Fruit fly (Drosophila melanogaster) whole organism, pupa: ENCODE results near the gene CG7988.

Experiments used
- CG10348 ChIP-seq: fragments of 200-800 bp; sonication (Bioruptor generic); IDR thresholded peaks from 2 replicates; pipeline ENCODE4 v1.3.6; 2022; ENCODE audit warnings: missing biosample characterization, missing genetic modification characterization
- CG12605 ChIP-seq: fragments of 200-800 bp; sonication (Bioruptor generic); IDR thresholded peaks from 2 replicates; pipeline ENCODE4 v1.3.6; 2022; ENCODE audit warnings: missing biosample characterization, missing genetic modification characterization
- CG13204 ChIP-seq: fragments of 200-800 bp; sonication (Bioruptor generic); optimal IDR thresholded peaks from 2 replicates; lab custom pipeline; 2018; ENCODE audit warnings: missing biosample characterization, mild to moderate bottlenecking, missing genetic modification characterization, moderate library complexity
- CG14655 ChIP-seq: fragments of 200-800 bp; sonication (Bioruptor generic); optimal IDR thresholded peaks from 3 replicates; lab custom pipeline; 2017; ENCODE audit warnings: mild to moderate bottlenecking, missing biosample characterization, missing genetic modification reagents, missing genetic modification characterization
- CG15710 ChIP-seq: fragments of 200-800 bp; sonication (Bioruptor generic); optimal IDR thresholded peaks from 2 replicates; lab custom pipeline; 2018; ENCODE audit warnings: missing biosample characterization, mild to moderate bottlenecking, missing genetic modification characterization, moderate library complexity
- CG17806 ChIP-seq: fragments of 200-800 bp; sonication (Bioruptor generic); optimal IDR thresholded peaks from 2 replicates; lab custom pipeline; 2018; ENCODE audit warnings: missing biosample characterization, mild to moderate bottlenecking, missing genetic modification characterization, moderate library complexity
- CG32121 ChIP-seq: fragments of 200-800 bp; sonication (Bioruptor generic); IDR thresholded peaks from 2 replicates; pipeline ENCODE4 v1.3.6; 2022; ENCODE audit warnings: missing biosample characterization, missing genetic modification characterization
- CG34367 ChIP-seq: fragments of 200-800 bp; sonication (Bioruptor generic); optimal IDR thresholded peaks from 2 replicates; lab custom pipeline; 2018; ENCODE audit warnings: missing biosample characterization, mild to moderate bottlenecking, missing genetic modification characterization
- CG4496 ChIP-seq: fragments of 200-800 bp; sonication (Bioruptor generic); IDR thresholded peaks from 3 replicates; pipeline ENCODE4 v1.3.6; 2022; ENCODE audit warnings: missing biosample characterization, missing genetic modification characterization
- CG8159 ChIP-seq: fragments of 200-800 bp; sonication (Bioruptor generic); optimal IDR thresholded peaks from 3 replicates; lab custom pipeline; 2018; ENCODE audit warnings: missing biosample characterization, mild to moderate bottlenecking, missing genetic modification characterization, moderate library complexity
- CG8301 ChIP-seq: fragments of 200-800 bp; sonication (Bioruptor generic); optimal IDR thresholded peaks from 2 replicates; lab custom pipeline; 2018; ENCODE audit warnings: missing biosample characterization, mild to moderate bottlenecking, missing genetic modification characterization
- CG9948 ChIP-seq: fragments of 200-800 bp; sonication (Bioruptor generic); optimal IDR thresholded peaks from 2 replicates; lab custom pipeline; 2018; ENCODE audit warnings: missing biosample characterization, mild to moderate bottlenecking, missing genetic modification characterization, moderate library complexity
- D1 ChIP-seq: fragments of 200-800 bp; sonication (Bioruptor generic); optimal IDR thresholded peaks from 2 replicates; lab custom pipeline; 2018; ENCODE audit warnings: missing biosample characterization, mild to moderate bottlenecking, missing genetic modification characterization, moderate library complexity
- EcR ChIP-seq: fragments of 200-800 bp; sonication (Bioruptor generic); optimal IDR thresholded peaks from 3 replicates; lab custom pipeline; 2019; ENCODE audit warnings: missing biosample characterization, missing genetic modification characterization, mild to moderate bottlenecking, moderate library complexity, missing genetic modification reagents
- Ets98B ChIP-seq: fragments of 200-800 bp; sonication (Bioruptor generic); IDR thresholded peaks from 2 replicates; pipeline ENCODE4 v1.3.6; 2022; ENCODE audit warnings: missing biosample characterization, missing genetic modification characterization
- Pif1A ChIP-seq: fragments of 200-800 bp; sonication (Bioruptor generic); optimal IDR thresholded peaks from 3 replicates; lab custom pipeline; 2016; ENCODE audit warnings: missing biosample characterization, missing genetic modification characterization
- Pif1B ChIP-seq: fragments of 200-800 bp; sonication (Bioruptor generic); optimal IDR thresholded peaks from 3 replicates; lab custom pipeline; 2016; ENCODE audit warnings: missing biosample characterization, missing genetic modification characterization
- Snoo ChIP-seq: fragments of 200-800 bp; sonication (Bioruptor generic); optimal IDR thresholded peaks from 3 replicates; lab custom pipeline; 2017; ENCODE audit warnings: missing biosample characterization, mild to moderate bottlenecking, missing genetic modification characterization, inconsistent platforms
- fd96Ca ChIP-seq: fragments of 200-800 bp; sonication (Bioruptor generic); IDR thresholded peaks from 3 replicates; pipeline ENCODE4 v1.3.6; 2022; ENCODE audit warnings: missing biosample characterization, missing genetic modification characterization
- gl ChIP-seq: fragments of 200-800 bp; sonication (Bioruptor generic); optimal IDR thresholded peaks from 2 replicates; lab custom pipeline; 2018; ENCODE audit warnings: missing biosample characterization, mild to moderate bottlenecking, missing genetic modification characterization
- rn ChIP-seq: fragments of 200-800 bp; sonication (Bioruptor generic); IDR thresholded peaks from 2 replicates; pipeline ENCODE4 v1.3.6; 2022; ENCODE audit warnings: missing biosample characterization, missing genetic modification characterization

CG7988 gene

DNA sequence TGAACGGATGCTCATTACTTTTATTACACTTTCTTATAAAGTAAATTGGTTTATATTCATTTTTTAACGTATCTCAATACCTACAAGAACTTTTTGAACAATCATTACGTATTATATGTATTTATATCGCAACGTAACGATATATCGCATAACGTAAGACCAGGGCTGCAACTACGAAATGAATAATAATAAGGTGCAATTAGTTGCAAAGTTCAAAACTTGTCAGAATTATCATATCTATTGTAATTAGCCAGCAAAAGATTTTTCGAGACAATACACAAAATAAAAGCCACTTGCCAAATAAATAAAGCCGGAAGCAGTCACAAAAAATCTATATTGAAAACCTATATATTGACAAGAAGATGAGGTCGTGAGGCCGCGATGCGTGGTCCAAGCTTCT lies 5.0 kb upstream of the CG7988 start:
- peak; percentile 2 for TF ChIP-seq Pif1B (GFP tag; lab: Kevin White, UChicago)
- TF ChIP-seq Snoo (tag; lab: Kevin White, UChicago), result no peak
- no peak for TF ChIP-seq CG17806
- TF ChIP-seq CG8301, result no peak
- TF ChIP-seq CG4496, result peak; percentile 45; the same call in 1 of the 3 replicates
- TF ChIP-seq fd96Ca, result no peak
- TF ChIP-seq CG34367 (tag; lab: Kevin White, UChicago), result no peak
- TF ChIP-seq D1, result no peak
- TF ChIP-seq rn, result no peak
- TF ChIP-seq CG10348 (GFP tag; lab: Robert Waterston, UW), result no peak
- peak; percentile 7 for TF ChIP-seq CG15710
- no peak for TF ChIP-seq gl (tag; lab: Kevin White, UChicago)
- TF ChIP-seq CG12605, result no peak
- TF ChIP-seq CG32121, result 0 out of 2 replicates have a peak, but pooled peaks have one; percentile 13
- TF ChIP-seq CG8159 (tag; lab: Kevin White, UChicago), result peak; percentile 18
- no peak for TF ChIP-seq CG13204 (GFP tag; lab: Kevin White, UChicago)
- TF ChIP-seq CG14655 (GFP tag; lab: Kevin White, UChicago), result no peak
- TF ChIP-seq EcR, result no peak
- no peak for TF ChIP-seq CG9948 (tag; lab: Kevin White, UChicago)
- peak; percentile 31 for TF ChIP-seq Pif1A (GFP tag; lab: Kevin White, UChicago)
- TF ChIP-seq Ets98B (GFP tag; lab: Robert Waterston, UW), result no peak

DNA sequence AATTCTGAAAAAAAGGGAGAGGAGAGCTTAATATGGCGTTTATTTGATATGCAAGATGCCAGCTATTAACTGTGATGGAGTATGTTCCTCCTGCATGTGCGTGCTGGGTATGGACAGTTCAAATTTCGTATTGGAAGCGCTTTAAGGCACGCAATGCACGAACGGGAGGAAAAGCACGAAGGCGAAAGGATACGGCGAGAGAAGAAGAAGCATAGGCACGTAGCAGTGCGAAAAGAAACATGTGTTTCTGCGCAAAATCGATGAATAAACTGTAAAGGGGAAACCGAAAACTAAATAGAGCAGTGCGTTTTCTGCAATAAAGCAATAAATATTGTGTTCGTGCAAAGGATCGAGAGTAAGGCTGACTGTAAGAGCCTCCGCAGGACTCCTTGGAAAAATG lies 4.4 kb upstream of the CG7988 start, which contains the start of gene CG14314:
Gene CG14314, plus strand, starts transcription at position 243 of the 400 bp plus-strand sequence.
- TF ChIP-seq D1 (no peak), Snoo (tag; lab: Kevin White, UChicago) (no peak), Pif1B (GFP tag; lab: Kevin White, UChicago) (no peak), CG8301 (no peak), CG8159 (tag; lab: Kevin White, UChicago) (no peak), CG12605 (no peak), CG15710 (no peak), CG4496 (no peak), gl (tag; lab: Kevin White, UChicago) (no peak), Ets98B (GFP tag; lab: Robert Waterston, UW) (no peak), CG13204 (GFP tag; lab: Kevin White, UChicago) (no peak), CG32121 (no peak), CG34367 (tag; lab: Kevin White, UChicago) (no peak), EcR (no peak), CG9948 (tag; lab: Kevin White, UChicago) (no peak), rn (no peak), CG10348 (GFP tag; lab: Robert Waterston, UW) (no peak), fd96Ca (no peak), CG17806 (no peak)

DNA sequence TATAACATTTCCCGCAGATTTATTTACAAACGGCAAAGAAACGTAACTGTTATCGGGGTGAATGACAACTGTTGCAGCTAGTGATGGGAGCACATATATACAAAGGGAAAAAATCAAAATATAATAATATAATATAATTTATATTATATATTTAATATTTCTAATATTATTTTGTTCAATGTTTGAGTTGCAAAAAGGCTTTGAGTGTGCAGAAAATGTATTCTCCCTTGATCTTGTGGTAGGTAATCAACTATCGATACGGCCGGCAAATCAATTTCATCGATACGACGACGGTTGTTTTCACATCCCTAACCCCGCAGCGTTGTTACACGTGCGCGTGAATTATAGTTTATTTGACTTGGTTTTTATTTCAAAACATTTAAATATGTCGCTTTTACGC lies 3.1 kb downstream of the CG7988 start, which contains the start of the genes mTerf5 and Non3:
Gene mTerf5, minus strand, starts transcription at position 249 of the 400 bp plus-strand sequence.
Gene Non3, plus strand, starts transcription at position 289 of the 400 bp plus-strand sequence.
- TF ChIP-seq CG4496 (no peak), D1 (no peak), EcR (peak; percentile 86), CG32121 (0 out of 2 replicates have a peak, but pooled peaks have one; percentile 35), CG10348 (GFP tag; lab: Robert Waterston, UW) (no peak), gl (tag; lab: Kevin White, UChicago) (no peak), rn (no peak), CG14655 (GFP tag; lab: Kevin White, UChicago) (no peak), CG13204 (GFP tag; lab: Kevin White, UChicago) (no peak), Pif1A (GFP tag; lab: Kevin White, UChicago) (no peak), Snoo (tag; lab: Kevin White, UChicago) (peak; percentile 33), CG8301 (no peak), Pif1B (GFP tag; lab: Kevin White, UChicago) (no peak), Ets98B (GFP tag; lab: Robert Waterston, UW) (peak; percentile 32; the same call in 1 of the 2 replicates), CG12605 (peak; percentile 25; the same call in 1 of the 2 replicates), CG8159 (tag; lab: Kevin White, UChicago) (peak; percentile 42), CG15710 (peak; percentile 49), fd96Ca (peak; percentile 61; the same call in 2 of the 3 replicates), CG9948 (tag; lab: Kevin White, UChicago) (peak; percentile 5), CG17806 (peak; percentile 37), CG34367 (tag; lab: Kevin White, UChicago) (no peak)

DNA sequence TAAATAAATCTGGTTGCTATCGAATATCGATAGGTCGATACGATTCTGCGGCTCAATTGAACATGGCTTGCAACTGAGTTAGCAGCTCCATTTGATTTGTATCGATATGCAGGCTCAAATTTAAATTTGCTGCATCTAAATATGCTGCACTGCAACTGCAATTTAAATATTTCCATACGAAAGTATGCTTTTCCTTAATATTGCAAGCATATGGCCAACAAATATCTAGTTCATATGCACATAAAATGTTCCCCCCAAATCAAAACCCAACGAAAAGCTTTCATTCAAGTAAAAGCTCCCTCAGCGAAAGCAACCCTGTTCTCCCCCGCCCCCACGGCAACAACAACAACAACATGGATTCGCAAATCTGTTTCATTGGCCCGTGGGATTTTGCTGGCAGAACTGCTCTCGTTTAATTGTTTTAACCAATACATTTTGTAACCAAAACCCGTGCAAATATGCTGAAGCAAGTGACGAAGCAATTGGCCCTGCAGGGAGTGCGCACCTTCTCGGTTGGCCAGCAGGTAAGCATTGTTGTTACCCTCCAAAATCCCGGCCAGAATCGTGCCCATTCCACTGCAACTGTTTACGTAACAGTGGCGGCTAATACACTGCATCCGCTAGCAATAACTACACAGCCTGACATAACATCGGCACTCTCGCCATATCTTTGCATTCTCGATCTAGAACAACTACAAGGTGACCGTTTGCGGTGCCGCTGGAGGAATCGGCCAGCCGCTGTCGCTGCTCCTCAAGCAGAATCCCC lies 5.9 kb downstream of the CG7988 start, which contains the start of the genes CG7168 and Mdh2:
Gene CG7168, minus strand, starts transcription at position 40 of the 766 bp plus-strand sequence.
Gene Mdh2, plus strand, starts transcription at position 354 of the 766 bp plus-strand sequence.
- no peak for TF ChIP-seq Pif1B (GFP tag; lab: Kevin White, UChicago)
- peak; percentile 6 for TF ChIP-seq EcR

DNA sequence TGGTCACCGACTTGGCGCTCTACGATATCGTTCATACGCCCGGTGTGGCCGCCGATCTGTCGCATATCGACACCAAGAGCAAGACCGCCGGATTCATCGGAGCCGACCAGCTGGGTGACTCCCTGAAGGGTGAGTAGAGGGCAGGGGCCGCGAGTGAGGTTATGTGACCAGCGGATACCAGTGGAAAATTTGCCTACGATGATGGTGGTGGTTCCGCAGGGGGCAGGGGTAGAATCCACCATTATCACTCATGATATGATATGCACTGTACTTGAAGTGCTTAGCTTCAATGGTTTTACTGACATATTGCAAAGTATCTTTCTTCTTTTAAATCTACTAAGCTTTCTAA lies 6.5 kb downstream of the CG7988 start:
- TF ChIP-seq CG4496, result peak; percentile 24; the same call in 2 of the 3 replicates
- 0 out of 2 replicates have a peak, but pooled peaks have one; percentile 25 for TF ChIP-seq CG32121
- peak; percentile 73 for TF ChIP-seq EcR
- no peak for TF ChIP-seq CG14655 (GFP tag; lab: Kevin White, UChicago)
- TF ChIP-seq, all 21 proteins: peak for 3

DNA sequence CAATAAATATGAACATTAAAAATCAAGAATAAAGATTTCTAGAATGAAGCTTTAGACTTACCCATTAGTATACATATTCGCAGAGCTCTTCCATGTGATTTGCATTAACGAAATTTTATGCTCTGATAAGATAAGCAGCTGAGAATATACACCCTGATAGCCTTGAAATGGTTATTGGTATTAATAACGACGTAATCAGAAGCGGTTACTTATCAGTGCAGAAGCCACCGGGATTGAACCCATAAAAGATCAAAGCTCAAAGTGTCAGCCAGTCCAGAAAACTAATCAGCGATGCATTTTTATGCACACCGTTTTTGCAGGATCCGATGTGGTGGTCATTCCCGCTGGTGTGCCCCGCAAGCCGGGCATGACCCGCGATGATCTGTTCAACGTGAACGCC lies 7.1 kb downstream of the CG7988 start:
- TF ChIP-seq EcR (no peak), CG13204 (GFP tag; lab: Kevin White, UChicago) (no peak), CG15710 (no peak), Snoo (tag; lab: Kevin White, UChicago) (no peak), CG32121 (no peak), CG14655 (GFP tag; lab: Kevin White, UChicago) (no peak), CG9948 (tag; lab: Kevin White, UChicago) (no peak), CG4496 (no peak)
